Fruit fly (Drosophila melanogaster): ENCODE data around the gene vri.

- TF ChIP-seq Smox (GFP tag; optimal IDR thresholded peaks at IDR 0.05) (no peak), CG16779 (tag; optimal IDR thresholded peaks at IDR 0.05) (no peak), CG8632 (GFP tag; optimal IDR thresholded peaks at IDR 0.05) (no peak), fd59A (GFP tag; optimal IDR thresholded peaks at IDR 0.05) (no peak), cyc (GFP tag; optimal IDR thresholded peaks at IDR 0.05) (no peak), CG32006 (GFP tag; optimal IDR thresholded peaks at IDR 0.05) (no peak), CG6163 (GFP tag; IDR thresholded peaks at IDR 0.05) (no peak), Eip75B (GFP tag; optimal IDR thresholded peaks at IDR 0.05) (no peak), Sox102F (GFP tag; optimal IDR thresholded peaks at IDR 0.05) (no peak), CG8119 (GFP tag; IDR thresholded peaks at IDR 0.05) (no peak), fd85E (GFP tag; optimal IDR thresholded peaks at IDR 0.05) (no peak), achi (GFP tag; optimal IDR thresholded peaks at IDR 0.05) (no peak), dsx (GFP tag; optimal IDR thresholded peaks at IDR 0.05; ENCODE audit: poor library complexity, severe bottlenecking) (peak; percentile 49)
Measured at dm6 chr2L:5304367-5304766, 15.6 kb downstream of the vri start.
